Fruit fly (Drosophila melanogaster) whole organism, embryonic: ENCODE data around the gene dpr20.

Source experiments
- CG10209 ChIP-seq: fragments of 200-800 bp; sonication (Bioruptor generic); optimal IDR thresholded peaks from 3 replicates; lab custom pipeline; 2017; ENCODE audit warnings: missing biosample characterization, mild to moderate bottlenecking, missing genetic modification characterization, missing genetic modification reagents
- CG10366 ChIP-seq: fragments of 200-800 bp; sonication (Bioruptor generic); IDR thresholded peaks from 2 replicates; pipeline ENCODE4 v1.3.6; 2022; ENCODE audit warnings: missing biosample characterization, missing genetic modification characterization
- CG11093 ChIP-seq: fragments of 200-800 bp; sonication (Bioruptor generic); IDR thresholded peaks from 3 replicates; pipeline ENCODE4 v1.3.6; 2022; ENCODE audit warnings: missing biosample characterization, missing genetic modification characterization
- CG11696 ChIP-seq: fragments of 200-800 bp; sonication (Bioruptor generic); IDR thresholded peaks from 2 replicates; pipeline ENCODE4 v1.3.6; 2022; ENCODE audit warnings: missing biosample characterization, missing genetic modification characterization
- CG13123 ChIP-seq: fragments of 200-800 bp; sonication (Bioruptor generic); optimal IDR thresholded peaks from 2 replicates; lab custom pipeline; 2016; ENCODE audit warnings: missing biosample characterization, missing genetic modification characterization
- CG13287 ChIP-seq: fragments of 200-800 bp; sonication (Bioruptor generic); IDR thresholded peaks from 2 replicates; pipeline ENCODE4 v1.3.6; 2022; ENCODE audit warnings: missing biosample characterization, missing genetic modification characterization; ENCODE audit not compliant: partially characterized antibody
- CG13894 ChIP-seq: fragments of 200-800 bp; sonication (Bioruptor generic); optimal IDR thresholded peaks from 3 replicates; lab custom pipeline; 2018; ENCODE audit warnings: missing biosample characterization, mild to moderate bottlenecking, missing genetic modification characterization, moderate library complexity
- CG2678 ChIP-seq: fragments of 200-800 bp; sonication (Bioruptor generic); optimal IDR thresholded peaks from 3 replicates; lab custom pipeline; 2019; ENCODE audit warnings: missing biosample characterization, mild to moderate bottlenecking, missing genetic modification characterization, moderate library complexity
- CG42726 ChIP-seq: fragments of 200-800 bp; sonication (Bioruptor generic); IDR thresholded peaks from 2 replicates; pipeline ENCODE4 v1.3.6; 2022; ENCODE audit warnings: missing biosample characterization, missing genetic modification characterization; ENCODE audit not compliant: partially characterized antibody
- CG4424 ChIP-seq: fragments of 200-800 bp; sonication (Bioruptor generic); optimal IDR thresholded peaks from 3 replicates; lab custom pipeline; 2016; ENCODE audit warnings: missing biosample characterization, missing genetic modification characterization
- CG7357 ChIP-seq: fragments of 200-800 bp; sonication (Bioruptor generic); IDR thresholded peaks from 3 replicates; pipeline ENCODE4 v1.3.6; 2022; ENCODE audit warnings: missing biosample characterization, missing genetic modification characterization
- CG9437 ChIP-seq: fragments of 200-800 bp; sonication (Bioruptor generic); optimal IDR thresholded peaks from 2 replicates; lab custom pipeline; 2018; ENCODE audit warnings: missing biosample characterization, mild to moderate bottlenecking, missing genetic modification characterization
- Camta ChIP-seq: fragments of 200-800 bp; sonication (Bioruptor generic); optimal IDR thresholded peaks from 2 replicates; lab custom pipeline; 2016; ENCODE audit warnings: missing biosample characterization, missing genetic modification characterization
- Dip3 ChIP-seq: fragments of 200-800 bp; sonication (Bioruptor generic); optimal IDR thresholded peaks from 3 replicates; lab custom pipeline; 2016; ENCODE audit warnings: missing biosample characterization, missing genetic modification characterization
- E2f1 ChIP-seq: fragments of 200-800 bp; sonication (Bioruptor generic); IDR thresholded peaks from 2 replicates; pipeline ENCODE4 v1.3.6; 2022; ENCODE audit warnings: missing biosample characterization, missing genetic modification characterization
- HHEX ChIP-seq: fragments of 200-800 bp; sonication (Bioruptor generic); optimal IDR thresholded peaks from 3 replicates; lab custom pipeline; 2017; ENCODE audit warnings: missing biosample characterization, mild to moderate bottlenecking, missing genetic modification characterization, missing genetic modification reagents
- Kr ChIP-seq: fragments of 200-800 bp; sonication (Bioruptor generic); optimal IDR thresholded peaks from 2 replicates; lab custom pipeline; 2017; ENCODE audit warnings: missing biosample characterization, mild to moderate bottlenecking, missing genetic modification characterization
- Lhr ChIP-seq: fragments of 200-800 bp; sonication (Bioruptor generic); optimal IDR thresholded peaks from 3 replicates; lab custom pipeline; 2017; ENCODE audit warnings: mild to moderate bottlenecking, missing biosample characterization, missing genetic modification reagents, missing genetic modification characterization
- Oli ChIP-seq: fragments of 200-800 bp; sonication (Bioruptor generic); optimal IDR thresholded peaks from 2 replicates; lab custom pipeline; 2018; ENCODE audit warnings: missing biosample characterization, mild to moderate bottlenecking, missing genetic modification characterization, moderate library complexity
- Poxn ChIP-seq: fragments of 200-800 bp; sonication (Bioruptor generic); IDR thresholded peaks from 2 replicates; pipeline ENCODE4 v1.3.6; 2022; ENCODE audit warnings: missing biosample characterization, missing genetic modification characterization
- Six4 ChIP-seq: fragments of 200-800 bp; sonication (Bioruptor generic); optimal IDR thresholded peaks from 2 replicates; lab custom pipeline; 2016; ENCODE audit warnings: missing biosample characterization, missing genetic modification characterization
- Spps ChIP-seq: fragments of 200-800 bp; sonication (Bioruptor generic); optimal IDR thresholded peaks from 2 replicates; lab custom pipeline; 2018; ENCODE audit warnings: missing biosample characterization, mild to moderate bottlenecking, missing genetic modification characterization
- Trl ChIP-seq, 3 experiments: fragments of >200 bp in 2 of 3; fragments of 200-800 bp in 1 of 3; sonication (Bioruptor generic) in 1 of 3; optimal IDR thresholded peaks; 2 replicates in 1 of 3; 3 replicates in 2 of 3; lab custom pipeline; 2016 to 2017; ENCODE audit warnings: missing biosample characterization in 1 of 3, missing genetic modification characterization in 1 of 3
- ac ChIP-seq: fragments of 200-800 bp; sonication (Bioruptor generic); optimal IDR thresholded peaks from 3 replicates; lab custom pipeline; 2017; ENCODE audit warnings: missing biosample characterization, mild to moderate bottlenecking, missing genetic modification characterization
- bbx ChIP-seq: fragments of 200-800 bp; sonication (Bioruptor generic); IDR thresholded peaks from 2 replicates; pipeline ENCODE4 v1.3.6; 2022; ENCODE audit warnings: missing biosample characterization, missing genetic modification characterization; ENCODE audit not compliant: partially characterized antibody
- btn ChIP-seq: fragments of 200-800 bp; sonication (Bioruptor generic); optimal IDR thresholded peaks from 2 replicates; lab custom pipeline; 2016; ENCODE audit warnings: missing biosample characterization, missing genetic modification characterization
- cad ChIP-seq: fragments of >200 bp; optimal IDR thresholded peaks from 2 replicates; lab custom pipeline; 2017; ENCODE audit warnings: missing biosample characterization, missing genetic modification characterization
- chif ChIP-seq, 2 experiments: fragments of 200-800 bp; sonication (Bioruptor generic); optimal IDR thresholded peaks; 3 replicates each; lab custom pipeline; 2016; ENCODE audit warnings: missing biosample characterization in 2 of 2, missing genetic modification characterization in 2 of 2
- dm ChIP-seq: fragments of 200-800 bp; sonication (Bioruptor generic); optimal IDR thresholded peaks from 3 replicates; lab custom pipeline; 2016; ENCODE audit warnings: missing biosample characterization, missing genetic modification characterization
- dysf ChIP-seq: fragments of 200-800 bp; sonication (Bioruptor generic); IDR thresholded peaks from 3 replicates; pipeline ENCODE4 v1.3.6; 2022; ENCODE audit warnings: missing biosample characterization, missing genetic modification characterization
- esg ChIP-seq: fragments of 200-800 bp; sonication (Bioruptor generic); conservative IDR thresholded peaks from 2 replicates; pipeline ENCODE4 v1.3.6; 2022; ENCODE audit warnings: missing biosample characterization, missing genetic modification characterization
- eyg ChIP-seq: fragments of 200-800 bp; sonication (Bioruptor generic); optimal IDR thresholded peaks from 3 replicates; lab custom pipeline; 2016; ENCODE audit warnings: missing biosample characterization, missing genetic modification characterization
- fru ChIP-seq: fragments of >200 bp; optimal IDR thresholded peaks from 2 replicates; lab custom pipeline; 2017
- gsb ChIP-seq: fragments of 200-800 bp; sonication (Bioruptor generic); IDR thresholded peaks from 2 replicates; pipeline ENCODE4 v1.3.6; 2022; ENCODE audit warnings: missing biosample characterization, missing genetic modification characterization
- gsb-n ChIP-seq: fragments of 200-800 bp; sonication (Bioruptor generic); optimal IDR thresholded peaks from 3 replicates; lab custom pipeline; 2018; ENCODE audit warnings: missing biosample characterization, mild to moderate bottlenecking, missing genetic modification characterization
- hth ChIP-seq: fragments of >200 bp; optimal IDR thresholded peaks from 2 replicates; lab custom pipeline; 2017; ENCODE audit warnings: inconsistent platforms
- ind ChIP-seq: fragments of 200-800 bp; sonication (Bioruptor generic); optimal IDR thresholded peaks from 3 replicates; lab custom pipeline; 2016; ENCODE audit warnings: missing biosample characterization, missing genetic modification characterization
- kah ChIP-seq: fragments of 200-800 bp; sonication (Bioruptor generic); optimal IDR thresholded peaks from 2 replicates; lab custom pipeline; 2018; ENCODE audit warnings: missing biosample characterization, mild to moderate bottlenecking, missing genetic modification characterization
- lbe ChIP-seq: fragments of 200-800 bp; sonication (Bioruptor generic); optimal IDR thresholded peaks from 2 replicates; lab custom pipeline; 2016; ENCODE audit warnings: missing biosample characterization, mild to moderate bottlenecking, missing genetic modification characterization
- mirr ChIP-seq: fragments of 200-800 bp; sonication (Bioruptor generic); optimal IDR thresholded peaks from 3 replicates; lab custom pipeline; 2018; ENCODE audit warnings: missing biosample characterization, mild to moderate bottlenecking, missing genetic modification characterization
- pita ChIP-seq: fragments of 200-800 bp; sonication (Bioruptor generic); optimal IDR thresholded peaks from 2 replicates; lab custom pipeline; 2017; ENCODE audit warnings: missing biosample characterization, mild to moderate bottlenecking, missing genetic modification characterization
- salm ChIP-seq: fragments of 200-800 bp; sonication (Bioruptor generic); optimal IDR thresholded peaks from 2 replicates; lab custom pipeline; 2018; ENCODE audit warnings: missing biosample characterization, mild to moderate bottlenecking, missing genetic modification characterization
- schlank ChIP-seq: fragments of 200-800 bp; sonication (Bioruptor generic); optimal IDR thresholded peaks from 2 replicates; lab custom pipeline; 2018; ENCODE audit warnings: missing biosample characterization, mild to moderate bottlenecking, missing genetic modification characterization
- sr ChIP-seq: fragments of 200-800 bp; sonication (Bioruptor generic); IDR thresholded peaks from 3 replicates; pipeline ENCODE4 v1.3.6; 2022; ENCODE audit warnings: missing biosample characterization, missing genetic modification characterization
- tin ChIP-seq: fragments of 200-800 bp; sonication (Bioruptor generic); optimal IDR thresholded peaks from 3 replicates; lab custom pipeline; 2016; ENCODE audit warnings: missing biosample characterization, missing genetic modification characterization
- tll ChIP-seq, 2 experiments: fragments of 200-800 bp in 1 of 2; fragments of >200 bp in 1 of 2; sonication (Bioruptor generic) in 1 of 2; optimal IDR thresholded peaks; 2 replicates each; lab custom pipeline; 2017 to 2019; ENCODE audit warnings: missing biosample characterization in 2 of 2, missing genetic modification characterization in 2 of 2, mild to moderate bottlenecking in 1 of 2, moderate library complexity in 1 of 2
- tna ChIP-seq: fragments of 200-800 bp; sonication (Bioruptor generic); IDR thresholded peaks from 2 replicates; pipeline ENCODE4 v1.3.6; 2022; ENCODE audit warnings: missing biosample characterization, missing genetic modification characterization; ENCODE audit not compliant: partially characterized antibody
- unpg ChIP-seq: fragments of 200-800 bp; sonication (Bioruptor generic); optimal IDR thresholded peaks from 3 replicates; lab custom pipeline; 2018; ENCODE audit warnings: missing biosample characterization, mild to moderate bottlenecking, missing genetic modification characterization, moderate library complexity
- vfl ChIP-seq: fragments of 200-800 bp; sonication (Bioruptor generic); optimal IDR thresholded peaks from 2 replicates; lab custom pipeline; 2016; ENCODE audit warnings: missing biosample characterization, missing genetic modification characterization
- zfh2 ChIP-seq: fragments of 200-800 bp; sonication (Bioruptor generic); optimal IDR thresholded peaks from 2 replicates; lab custom pipeline; 2016; ENCODE audit warnings: missing biosample characterization, missing genetic modification characterization

The dpr20 gene

DNA sequence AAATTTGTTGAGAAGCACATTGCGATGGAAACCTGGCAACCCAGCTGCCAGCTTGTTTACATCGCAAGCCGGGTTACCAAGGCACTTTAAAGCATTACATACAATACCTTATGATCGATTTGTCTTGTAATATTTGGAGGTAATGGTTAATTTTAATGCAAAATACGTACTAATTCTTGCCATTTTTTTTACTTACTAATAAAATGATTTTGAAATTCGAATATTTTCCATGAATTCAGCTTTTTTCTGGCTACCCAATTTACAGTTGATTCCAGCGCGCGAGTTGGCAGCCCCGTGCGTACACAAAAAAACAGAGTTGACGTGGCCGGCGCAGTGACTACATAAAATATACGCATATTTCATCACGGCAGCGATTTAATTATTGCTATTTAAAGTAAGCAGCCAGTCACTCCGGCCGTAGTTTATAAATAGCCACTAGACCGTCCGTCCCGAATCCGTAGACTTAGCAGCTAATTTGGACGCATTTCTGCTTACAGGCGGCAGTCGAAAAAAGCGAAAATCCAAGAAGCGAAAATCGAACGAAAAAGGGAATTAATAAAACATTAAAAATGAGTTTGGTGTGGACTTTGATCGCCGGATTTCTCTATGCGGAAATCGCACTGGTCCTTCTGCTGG, 19.4 kb downstream of the dpr20 start, which contains the start of the genes CG13901 and CG13887 (continued):
- TF ChIP-seq eyg (peak; percentile 90), Six4 (GFP tag; lab: Kevin White, UChicago) (peak; percentile 82), Kr (no peak), ind (peak; percentile 94), bbx (GFP tag; lab: Robert Waterston, UW) (0 out of 2 replicates have a peak, but pooled peaks have one; percentile 9), mirr (GFP tag; lab: Kevin White, UChicago) (peak; percentile 50), CG11696 (GFP tag; lab: Robert Waterston, UW) (peak; percentile 76), pita (GFP tag; lab: Kevin White, UChicago) (no peak), CG11093 (GFP tag; lab: Robert Waterston, UW) (peak; percentile 78), dm (GFP tag; lab: Kevin White, UChicago) (peak; percentile 94), tll (GFP tag; optimal IDR thresholded peaks at IDR 0.05; lab: Kevin White, UChicago) (peak; percentile 14 to 65), Trl (optimal IDR thresholded peaks at IDR 0.05; lab: Kevin White, UChicago) (no peak), Trl (GFP tag; optimal IDR thresholded peaks at IDR 0.05; lab: Kevin White, UChicago) (peak; percentile 94), unpg (peak; percentile 90), CG10366 (GFP tag; lab: Robert Waterston, UW) (peak; percentile 88), zfh2 (GFP tag; lab: Kevin White, UChicago) (peak; percentile 97), salm (tag; lab: Kevin White, UChicago) (peak; percentile 72), cad (GFP tag; lab: Kevin White, UChicago) (no peak), sr (GFP tag; lab: Robert Waterston, UW) (no peak; the same call in 2 of the 3 replicates), fru (peak; percentile 16), kah (peak; percentile 51), ac (no peak), CG4424 (GFP tag; lab: Kevin White, UChicago) (peak; percentile 91), dysf (peak; percentile 90), vfl (peak; percentile 91), tna (GFP tag; lab: Robert Waterston, UW) (no peak), CG9437 (GFP tag; lab: Kevin White, UChicago) (peak; percentile 76), gsb-n (tag; lab: Kevin White, UChicago) (peak; percentile 76), Dip3 (GFP tag; lab: Kevin White, UChicago) (peak; percentile 92), CG7357 (GFP tag; lab: Robert Waterston, UW) (peak; percentile 66; the same call in 2 of the 3 replicates), E2f1 (GFP tag; lab: Robert Waterston, UW) (peak; percentile 87), Camta (GFP tag; lab: Kevin White, UChicago) (peak; percentile 93), Spps (tag; lab: Kevin White, UChicago) (peak; percentile 78), btn (GFP tag; lab: Kevin White, UChicago) (peak; percentile 52), chif (GFP tag; optimal IDR thresholded peaks at IDR 0.05; lab: Kevin White, UChicago) (peak; percentile 86 to 92), HHEX (GFP tag; lab: Kevin White, UChicago) (peak; percentile 79), esg (GFP tag; lab: Robert Waterston, UW) (peak; percentile 81), CG13287 (GFP tag; lab: Robert Waterston, UW) (peak; percentile 76), CG10209 (GFP tag; lab: Kevin White, UChicago) (peak; percentile 89), Lhr (peak; percentile 85), CG42726 (GFP tag; lab: Robert Waterston, UW) (no peak), CG13123 (GFP tag; lab: Kevin White, UChicago) (peak; percentile 86), Oli (tag; lab: Kevin White, UChicago) (peak; percentile 84), Poxn (GFP tag; lab: Robert Waterston, UW) (peak; percentile 28; the same call in 1 of the 2 replicates), lbe (peak; percentile 84), tin (GFP tag; lab: Kevin White, UChicago) (peak; percentile 94), schlank (tag; lab: Kevin White, UChicago) (peak; percentile 81), CG13894 (tag; lab: Kevin White, UChicago) (peak; percentile 91), hth (lab: Kevin White, UChicago) (no peak), gsb (GFP tag; lab: Robert Waterston, UW) (peak; percentile 54; the same call in 1 of the 2 replicates), CG2678 (peak; percentile 90)
